Worm (Caenorhabditis elegans): ENCODE data around the gene rep-1.

DNA sequence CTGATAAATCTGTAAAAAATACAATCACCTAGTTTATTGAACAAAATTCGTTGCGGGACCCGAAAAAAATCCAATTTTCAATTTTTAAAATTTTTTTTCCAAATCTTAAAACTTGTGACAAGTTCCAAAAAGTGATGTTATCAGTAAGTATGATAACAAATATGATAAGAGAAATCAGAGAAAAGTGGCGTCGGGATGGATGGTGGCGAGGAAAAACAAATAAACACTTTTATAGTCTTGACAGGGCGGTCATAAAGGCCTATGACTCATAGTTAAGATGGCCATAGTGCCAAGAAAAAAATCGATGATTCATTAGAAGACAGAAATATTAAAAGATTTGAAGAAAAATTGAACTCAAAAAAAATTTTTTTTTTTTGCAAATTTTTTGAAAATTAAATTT is 32.6 kb downstream of the rep-1 start:
- TF ChIP-seq tbx-11 (GFP tag; IDR thresholded peaks at IDR 0.05) (no peak), ets-7 (tag; optimal IDR thresholded peaks at IDR 0.05) (no peak), F13C5.2 (tag; optimal IDR thresholded peaks at IDR 0.05) (no peak), B0310.2 (tag; optimal IDR thresholded peaks at IDR 0.05) (no peak), ama-1 (optimal IDR thresholded peaks at IDR 0.05) (no peak)

Measured in whole organism, early embryonic.